Fruit fly (Drosophila melanogaster): ENCODE data around the gene Ube4A.

Ube4A gene

dm6 chr2L:6610683-6611373, 47.5 kb upstream of the Ube4A start, which contains the start of gene CG11050 (continued):
- TF ChIP-seq CG8359 (GFP tag; optimal IDR thresholded peaks at IDR 0.05; ENCODE audit: borderline replicate concordance) (no peak), HmgZ (tag; optimal IDR thresholded peaks at IDR 0.05) (peak; percentile 87), Blimp-1 (GFP tag; optimal IDR thresholded peaks at IDR 0.05) (peak; percentile 71), CG14050 (GFP tag; IDR thresholded peaks at IDR 0.05) (peak; percentile 66; the same call in 2 of the 3 replicates), CG3847 (GFP tag; IDR thresholded peaks at IDR 0.05) (peak; percentile 95), CG15601 (tag; optimal IDR thresholded peaks at IDR 0.05) (peak; percentile 72), CG13296 (GFP tag; optimal IDR thresholded peaks at IDR 0.05) (peak; percentile 55), luna (GFP tag; optimal IDR thresholded peaks at IDR 0.05) (peak; percentile 65), Optix (GFP tag; IDR thresholded peaks at IDR 0.05) (peak; percentile 55), CG8388 (GFP tag; optimal IDR thresholded peaks at IDR 0.05) (peak; percentile 69), slp2 (GFP tag; optimal IDR thresholded peaks at IDR 0.05) (peak; percentile 69), corto (GFP tag; optimal IDR thresholded peaks at IDR 0.05) (no peak), CG7745 (tag; optimal IDR thresholded peaks at IDR 0.05) (no peak), Ets65A (GFP tag) (peak; percentile 96), CG13424 (tag; optimal IDR thresholded peaks at IDR 0.05) (peak; percentile 66), Oli (tag; optimal IDR thresholded peaks at IDR 0.05) (peak; percentile 66), Max (GFP tag; optimal IDR thresholded peaks at IDR 0.05) (peak; percentile 83), crc (GFP tag; optimal IDR thresholded peaks at IDR 0.05) (peak; percentile 59), ttk (GFP tag; IDR thresholded peaks at IDR 0.05) (peak; percentile 67), jigr1 (GFP tag; IDR thresholded peaks at IDR 0.05) (no peak), gce (GFP tag; IDR thresholded peaks at IDR 0.05) (peak; percentile 70; the same call in 2 of the 3 replicates), CG12219 (GFP tag; optimal IDR thresholded peaks at IDR 0.05) (peak; percentile 70), CG10462 (GFP tag; optimal IDR thresholded peaks at IDR 0.05) (peak; percentile 30), CG18764 (GFP tag; optimal IDR thresholded peaks at IDR 0.05) (peak; percentile 72), CG32767 (GFP tag; IDR thresholded peaks at IDR 0.05) (peak; percentile 55), zfh1 (GFP tag; IDR thresholded peaks at IDR 0.05) (peak; percentile 83), zen2 (GFP tag; IDR thresholded peaks at IDR 0.05; ENCODE audit: partially characterized antibody) (peak; percentile 38; the same call in 1 of the 3 replicates), klu (GFP tag; IDR thresholded peaks at IDR 0.05) (peak; percentile 59), chm (GFP tag; IDR thresholded peaks at IDR 0.05) (peak; percentile 64), gem (tag; optimal IDR thresholded peaks at IDR 0.05) (peak; percentile 80), Doc2 (GFP tag; IDR thresholded peaks at IDR 0.05) (no peak), bcd (GFP tag; optimal IDR thresholded peaks at IDR 0.05) (peak; percentile 80), pho (GFP tag; optimal IDR thresholded peaks at IDR 0.05) (peak; percentile 91), cg (GFP tag; optimal IDR thresholded peaks at IDR 0.05) (peak; percentile 69), sisA (GFP tag; IDR thresholded peaks at IDR 0.05) (peak; percentile 80), dan (GFP tag; IDR thresholded peaks at IDR 0.05) (no peak), gsb-n (tag; optimal IDR thresholded peaks at IDR 0.05) (peak; percentile 65), Asciz (GFP tag; optimal IDR thresholded peaks at IDR 0.05) (peak; percentile 67), Kr (GFP tag; optimal IDR thresholded peaks at IDR 0.05) (peak; percentile 90), D19B (GFP tag; optimal IDR thresholded peaks at IDR 0.05) (peak; percentile 49), psq (GFP tag; optimal IDR thresholded peaks at IDR 0.05) (peak; percentile 48), CG12299 (tag; optimal IDR thresholded peaks at IDR 0.05) (peak; percentile 61), Dbx (GFP tag; IDR thresholded peaks at IDR 0.05) (peak; percentile 88), odd (GFP tag; optimal IDR thresholded peaks at IDR 0.05) (no peak), CG17328 (GFP tag; IDR thresholded peaks at IDR 0.05) (peak; percentile 73), CG18619 (GFP tag; optimal IDR thresholded peaks at IDR 0.05) (peak; percentile 75), Deaf1 (tag; optimal IDR thresholded peaks at IDR 0.05) (peak; percentile 41), Ravus (GFP tag; IDR thresholded peaks at IDR 0.05) (no peak; the same call in 1 of the 2 replicates), CG31388 (GFP tag; optimal IDR thresholded peaks at IDR 0.05) (peak; percentile 51), fru (optimal IDR thresholded peaks at IDR 0.05) (no peak)
